Worm (Caenorhabditis elegans) whole organism, L1 larva: ENCODE results near the gene K08E4.2.

Source experiments
- C04F5.9 ChIP-seq: sonication (generic microtip); optimal IDR thresholded peaks from 2 replicates; lab custom pipeline; 2016; ENCODE audit warnings: missing genetic modification characterization, missing compliant biosample characterization
- C16A3.4 ChIP-seq: fragments of 150-350 bp; optimal IDR thresholded peaks from 2 replicates; lab custom pipeline; 2014; ENCODE audit warnings: missing biosample characterization, missing genetic modification characterization
- C34B4.2 ChIP-seq: sonication (generic microtip); optimal IDR thresholded peaks from 2 replicates; lab custom pipeline; 2017; ENCODE audit warnings: mild to moderate bottlenecking, missing genetic modification characterization, missing compliant biosample characterization
- aha-1 ChIP-seq: fragments of 150-350 bp; optimal IDR thresholded peaks from 2 replicates; lab custom pipeline; 2014; ENCODE audit warnings: missing biosample characterization, missing genetic modification characterization
- alr-1 ChIP-seq: fragments of 200-800 bp; sonication (Bioruptor generic); optimal IDR thresholded peaks from 2 replicates; lab custom pipeline; 2018; ENCODE audit warnings: borderline replicate concordance, mild to moderate bottlenecking, missing genetic modification characterization, missing compliant biosample characterization
- ceh-88 ChIP-seq: fragments of 200-800 bp; sonication (Bioruptor generic); IDR thresholded peaks from 2 replicates; pipeline ENCODE4 v1.3.6; 2022; ENCODE audit warnings: missing genetic modification characterization, missing compliant biosample characterization
- dsc-1 ChIP-seq: sonication (generic microtip); optimal IDR thresholded peaks from 2 replicates; lab custom pipeline; 2016; ENCODE audit warnings: mild to moderate bottlenecking, missing genetic modification characterization, missing compliant biosample characterization
- efl-1 ChIP-seq, 4 experiments: fragments of 150-350 bp; optimal IDR thresholded peaks in 3 of 4; peaks in 1 of 4; 1 replicate in 1 of 4; 2 replicates in 3 of 4; lab custom pipeline; 2014; ENCODE audit warnings: missing biosample characterization in 2 of 4, missing genetic modification characterization in 2 of 4, missing genetic modification reagents in 2 of 4
- efl-3 ChIP-seq: fragments of 200-800 bp; sonication (Bioruptor generic); optimal IDR thresholded peaks from 2 replicates; lab custom pipeline; 2018; ENCODE audit warnings: mild to moderate bottlenecking, missing genetic modification characterization, missing compliant biosample characterization
- egl-13 ChIP-seq: sonication (generic microtip); optimal IDR thresholded peaks from 2 replicates; lab custom pipeline; 2016; ENCODE audit warnings: missing genotype, missing genetic modification reagents, missing genetic modification characterization, missing compliant biosample characterization
- elt-2 ChIP-seq: sonication (generic microtip); optimal IDR thresholded peaks from 2 replicates; lab custom pipeline; 2016; ENCODE audit warnings: missing genetic modification characterization, mild to moderate bottlenecking, inconsistent platforms, missing compliant biosample characterization, missing genetic modification reagents
- fkh-4 ChIP-seq: sonication (generic microtip); optimal IDR thresholded peaks from 2 replicates; lab custom pipeline; 2016; ENCODE audit warnings: missing compliant biosample characterization, missing genetic modification characterization, borderline replicate concordance
- fkh-8 ChIP-seq: sonication (generic microtip); optimal IDR thresholded peaks from 2 replicates; lab custom pipeline; 2016; ENCODE audit warnings: mild to moderate bottlenecking, missing genetic modification characterization, missing compliant biosample characterization
- fos-1 ChIP-seq: fragments of 150-350 bp; optimal IDR thresholded peaks from 2 replicates; lab custom pipeline; 2014; ENCODE audit warnings: missing biosample characterization, missing genetic modification characterization
- grh-1 ChIP-seq: fragments of 200-800 bp; sonication (Bioruptor generic); IDR thresholded peaks from 2 replicates; pipeline ENCODE4 v1.3.6; 2022; ENCODE audit warnings: missing genetic modification reagents, missing genetic modification characterization, missing compliant biosample characterization
- hlh-4 ChIP-seq: sonication (generic microtip); optimal IDR thresholded peaks from 2 replicates; lab custom pipeline; 2016; ENCODE audit warnings: mild to moderate bottlenecking, missing genetic modification characterization, missing compliant biosample characterization
- hpl-2 ChIP-seq: fragments of 150-350 bp; optimal IDR thresholded peaks from 2 replicates; lab custom pipeline; 2014; ENCODE audit warnings: missing biosample characterization, missing genetic modification reagents, missing genetic modification characterization
- irx-1 ChIP-seq: sonication (generic microtip); optimal IDR thresholded peaks from 2 replicates; lab custom pipeline; 2016; ENCODE audit warnings: missing genetic modification characterization, missing compliant biosample characterization
- jun-1 ChIP-seq: fragments of 150-350 bp; optimal IDR thresholded peaks from 2 replicates; lab custom pipeline; 2014; ENCODE audit warnings: missing biosample characterization, missing genetic modification reagents, missing genetic modification characterization
- lin-13 ChIP-seq: fragments of 150-350 bp; optimal IDR thresholded peaks from 2 replicates; lab custom pipeline; 2014; ENCODE audit warnings: missing biosample characterization, missing genetic modification reagents, missing genetic modification characterization
- lin-15B ChIP-seq: fragments of 150-350 bp; sonication (generic microtip); optimal IDR thresholded peaks from 3 replicates; lab custom pipeline; 2014; ENCODE audit warnings: missing biosample characterization, missing genetic modification characterization
- lin-39 ChIP-seq: fragments of 150-350 bp; optimal IDR thresholded peaks from 2 replicates; lab custom pipeline; 2014; ENCODE audit warnings: missing biosample characterization, missing genetic modification reagents, missing genetic modification characterization
- lir-3 ChIP-seq: sonication (generic microtip); optimal IDR thresholded peaks from 2 replicates; lab custom pipeline; 2016; ENCODE audit warnings: mild to moderate bottlenecking, missing genetic modification characterization, moderate library complexity, missing compliant biosample characterization; ENCODE audit not compliant: poor library complexity
- mdl-1 ChIP-seq, 2 experiments: fragments of 150-350 bp; optimal IDR thresholded peaks; 2 replicates each; lab custom pipeline; 2014 to 2017; ENCODE audit warnings: missing biosample characterization in 2 of 2, missing genetic modification characterization in 2 of 2, inconsistent platforms in 1 of 2
- mef-2 ChIP-seq: fragments of 150-350 bp; optimal IDR thresholded peaks from 2 replicates; lab custom pipeline; 2014; ENCODE audit warnings: missing biosample characterization, missing genetic modification characterization
- nhr-11 ChIP-seq: fragments of 150-350 bp; optimal IDR thresholded peaks from 2 replicates; lab custom pipeline; 2014; ENCODE audit warnings: missing biosample characterization, missing genetic modification characterization
- nhr-20 ChIP-seq: sonication (generic microtip); optimal IDR thresholded peaks from 2 replicates; lab custom pipeline; 2016; ENCODE audit warnings: mild to moderate bottlenecking, missing genetic modification characterization, missing compliant biosample characterization
- nhr-237 ChIP-seq: fragments of 150-350 bp; optimal IDR thresholded peaks from 2 replicates; lab custom pipeline; 2014; ENCODE audit warnings: missing biosample characterization, missing genetic modification characterization
- nhr-47 ChIP-seq: sonication (generic microtip); optimal IDR thresholded peaks from 2 replicates; lab custom pipeline; 2016; ENCODE audit warnings: mild to moderate bottlenecking, missing genetic modification characterization, moderate library complexity, missing compliant biosample characterization
- nhr-71 ChIP-seq: sonication (generic microtip); optimal IDR thresholded peaks from 2 replicates; lab custom pipeline; 2016; ENCODE audit warnings: mild to moderate bottlenecking, missing genetic modification characterization, moderate library complexity, missing compliant biosample characterization
- nhr-76 ChIP-seq: sonication (generic microtip); optimal IDR thresholded peaks from 2 replicates; lab custom pipeline; 2017; ENCODE audit warnings: missing biosample characterization, missing genetic modification characterization
- pax-3 ChIP-seq: fragments of 200-800 bp; sonication (Bioruptor generic); optimal IDR thresholded peaks from 2 replicates; lab custom pipeline; 2018; ENCODE audit warnings: mild to moderate bottlenecking, missing genetic modification characterization, moderate library complexity, missing compliant biosample characterization
- rnt-1 ChIP-seq: sonication (generic microtip); optimal IDR thresholded peaks from 2 replicates; lab custom pipeline; 2016; ENCODE audit warnings: mild to moderate bottlenecking, missing genetic modification characterization, moderate library complexity, missing compliant biosample characterization
- snpc-4 ChIP-seq: fragments of 150-350 bp; optimal IDR thresholded peaks from 2 replicates; lab custom pipeline; 2014; ENCODE audit warnings: missing biosample characterization, missing genetic modification characterization
- sptf-1 ChIP-seq: fragments of 150-350 bp; optimal IDR thresholded peaks from 2 replicates; lab custom pipeline; 2014; ENCODE audit warnings: missing biosample characterization, missing genetic modification characterization
- sup-37 ChIP-seq: fragments of 200-800 bp; sonication (Bioruptor generic); optimal IDR thresholded peaks from 2 replicates; lab custom pipeline; 2018; ENCODE audit warnings: mild to moderate bottlenecking, missing genetic modification characterization, missing compliant biosample characterization
- unc-130 ChIP-seq: fragments of 150-350 bp; optimal IDR thresholded peaks from 2 replicates; lab custom pipeline; 2017; ENCODE audit warnings: missing biosample characterization, missing genetic modification characterization, inconsistent platforms
- unc-30 ChIP-seq: sonication (generic microtip); optimal IDR thresholded peaks from 2 replicates; lab custom pipeline; 2017; ENCODE audit warnings: missing biosample characterization, missing genetic modification characterization
- xbp-1 ChIP-seq: sonication (generic microtip); optimal IDR thresholded peaks from 2 replicates; lab custom pipeline; 2016; ENCODE audit warnings: missing genetic modification characterization, missing compliant biosample characterization
- zip-4 ChIP-seq: fragments of 200-800 bp; sonication (Bioruptor generic); optimal IDR thresholded peaks from 2 replicates; lab custom pipeline; 2018; ENCODE audit warnings: mild to moderate bottlenecking, missing genetic modification characterization, moderate library complexity, missing compliant biosample characterization
- ztf-11 ChIP-seq, 2 experiments: sonication (generic microtip); optimal IDR thresholded peaks; 2 replicates each; lab custom pipeline; 2016 to 2017; ENCODE audit warnings: missing genetic modification characterization in 2 of 2, missing biosample characterization in 1 of 2, missing compliant biosample characterization in 1 of 2
- ztf-4 ChIP-seq: fragments of 150-350 bp; optimal IDR thresholded peaks from 2 replicates; lab custom pipeline; 2014; ENCODE audit warnings: missing biosample characterization, missing genetic modification characterization

K08E4.2 gene

DNA sequence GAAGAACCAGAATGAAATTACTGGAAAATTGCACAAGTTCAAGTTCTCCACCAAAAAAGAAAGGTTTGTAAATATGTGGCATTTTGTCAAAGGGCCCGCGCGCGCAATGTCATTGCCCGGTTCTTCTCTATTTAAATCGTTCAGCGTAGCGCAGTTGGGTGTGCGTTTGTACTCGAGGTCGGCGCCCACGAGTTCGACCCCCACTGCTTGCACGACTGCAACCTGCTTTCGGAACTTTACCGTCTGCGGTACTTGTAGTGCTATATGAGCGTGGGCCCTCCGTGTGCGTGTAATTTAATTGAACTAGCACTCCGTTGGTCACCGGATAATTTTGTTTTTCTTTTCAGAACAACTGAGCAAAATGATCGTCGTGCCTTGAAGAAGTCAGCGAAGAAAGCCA, 30.0 kb upstream of the K08E4.2 start (continued):
- peak; percentile 34 for TF ChIP-seq lir-3
- no peak for TF ChIP-seq jun-1
- TF ChIP-seq ceh-88, result no peak
- TF ChIP-seq sptf-1 (tag; lab: Kevin White, UChicago), result no peak

- no peak for TF ChIP-seq egl-13
- TF ChIP-seq alr-1 (tag; lab: Kevin White, UChicago), result no peak
- TF ChIP-seq elt-2 (tag; lab: Kevin White, UChicago), result no peak
- no peak for TF ChIP-seq nhr-237 (tag; lab: Kevin White, UChicago)
- TF ChIP-seq jun-1, result no peak
- no peak for TF ChIP-seq lin-13 (GFP tag; lab: Kevin White, UChicago)
- TF ChIP-seq nhr-20, result no peak
- no peak for TF ChIP-seq fkh-4 (tag; lab: Kevin White, UChicago)
- no peak for TF ChIP-seq efl-3
- no peak for TF ChIP-seq rnt-1 (tag; lab: Kevin White, UChicago)
- TF ChIP-seq hpl-2 (GFP tag; lab: Kevin White, UChicago), result no peak
- no peak for TF ChIP-seq sup-37
- TF ChIP-seq mdl-1 (tag; optimal IDR thresholded peaks at IDR 0.05; lab: Kevin White, UChicago), result no peak
- TF ChIP-seq sptf-1 (tag; lab: Kevin White, UChicago), result no peak
- TF ChIP-seq ztf-11 (tag; optimal IDR thresholded peaks at IDR 0.05; lab: Kevin White, UChicago), result no peak
- TF ChIP-seq lir-3, result no peak
- TF ChIP-seq dsc-1 (tag; lab: Kevin White, UChicago), result no peak
- no peak for TF ChIP-seq fkh-8 (tag; lab: Kevin White, UChicago)
These were observed 28.7 kb upstream of the K08E4.2 start, which contains the start of gene rbm-34 for ce11 chrIV:12085120-12085519. rbm-34 (plus strand) TSS chrIV:12085420.

DNA sequence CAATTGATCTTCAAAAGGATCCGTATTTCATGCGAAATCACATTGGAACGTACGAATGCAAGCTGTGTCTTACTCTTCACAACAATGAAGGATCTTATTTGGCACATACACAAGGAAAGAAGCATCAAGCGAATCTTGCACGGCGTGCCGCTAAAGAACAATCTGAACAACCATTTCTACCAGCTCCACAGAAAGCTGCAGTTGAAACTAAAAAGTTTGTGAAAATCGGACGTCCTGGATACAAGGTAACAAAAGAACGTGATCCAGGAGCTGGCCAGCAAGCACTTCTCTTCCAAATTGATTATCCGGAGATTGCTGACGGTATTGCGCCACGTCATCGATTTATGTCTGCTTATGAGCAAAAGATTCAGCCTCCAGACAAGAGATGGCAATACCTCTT, 28.1 kb upstream of the K08E4.2 start:
- no peak for TF ChIP-seq pax-3 (tag; lab: Kevin White, UChicago)
- TF ChIP-seq grh-1 (GFP tag; lab: Robert Waterston, UW), result no peak
- TF ChIP-seq nhr-11, result no peak
- no peak for TF ChIP-seq irx-1

DNA sequence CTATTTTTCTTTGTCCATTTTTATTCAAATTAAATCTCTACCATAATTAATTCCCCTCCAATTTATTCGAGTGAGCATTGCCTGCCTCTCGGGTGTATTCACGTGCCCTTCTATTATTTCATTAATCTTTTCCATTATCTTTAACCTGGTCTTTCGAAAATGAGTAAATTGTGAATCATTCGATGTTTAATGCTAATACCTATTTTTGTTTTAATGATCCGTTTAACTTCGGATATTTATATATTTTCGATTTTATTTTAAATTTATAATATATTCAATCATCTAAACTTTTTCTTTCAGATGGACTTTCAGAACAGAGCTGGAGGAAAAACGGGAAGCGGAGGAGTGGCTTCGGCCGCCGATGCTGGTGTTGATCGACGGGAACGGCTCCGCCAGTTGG, 27.7 kb upstream of the K08E4.2 start, which contains the start of gene repo-1:
TSS of gene repo-1 (plus strand) at position 301 of the 400 bp plus-strand sequence.
- TF ChIP-seq C04F5.9 (tag; lab: Kevin White, UChicago), result no peak
- no peak for TF ChIP-seq efl-1 (optimal IDR thresholded peaks at IDR 0.05; lab: Kevin White, UChicago)
- TF ChIP-seq efl-1 (GFP tag; optimal IDR thresholded peaks at IDR 0.05 in 1 of 2; lab: Kevin White, UChicago), result peak in 1 of 2 experiments; percentile 64

ce11 chrIV:12080807-12081206, 24.4 kb upstream of the K08E4.2 start:
- TF ChIP-seq unc-130 (tag; lab: Kevin White, UChicago), result no peak
- TF ChIP-seq efl-1 (optimal IDR thresholded peaks at IDR 0.05; lab: Kevin White, UChicago), result no peak
- TF ChIP-seq efl-1 (GFP tag; optimal IDR thresholded peaks at IDR 0.05 in 1 of 2; lab: Kevin White, UChicago), result peak in 1 of 2 experiments; percentile 91
- no peak for TF ChIP-seq fos-1 (tag; lab: Kevin White, UChicago)

DNA sequence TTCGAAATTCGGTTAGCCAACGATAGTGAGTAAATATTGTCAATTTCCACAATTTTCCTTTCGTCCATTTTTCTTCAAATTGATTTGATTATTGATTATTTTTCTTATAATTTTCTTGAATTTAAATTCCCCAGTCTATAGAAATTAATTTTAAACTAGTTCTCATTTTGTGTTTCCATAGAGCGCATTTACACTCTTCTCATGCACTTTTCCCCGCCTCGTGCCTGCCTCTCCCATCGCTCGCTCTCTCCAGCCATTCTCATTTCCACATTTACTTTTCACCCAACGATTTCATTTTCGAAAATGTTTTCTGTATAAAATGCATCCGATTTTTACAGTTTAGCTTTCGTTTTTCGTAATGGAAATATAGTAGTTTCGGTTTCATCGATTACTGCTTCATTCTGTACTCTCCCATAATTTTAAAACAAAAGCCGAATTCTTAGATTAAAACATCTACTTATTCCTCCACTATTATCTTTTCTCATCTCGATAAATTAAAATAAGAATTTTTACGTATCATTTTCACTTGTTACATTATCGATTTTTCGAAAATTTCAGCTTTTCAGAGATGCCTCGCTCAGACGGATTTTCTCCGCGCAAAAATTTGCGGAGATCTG, 22.6 kb upstream of the K08E4.2 start, which contains the start of gene lex-1:
TSS of gene lex-1 (plus strand) at position 567 of the 617 bp plus-strand sequence.
- TF ChIP-seq snpc-4 (tag; lab: Kevin White, UChicago) (no peak), fkh-4 (tag; lab: Kevin White, UChicago) (no peak), zip-4 (GFP tag; lab: Kevin White, UChicago) (no peak), mef-2 (tag; lab: Kevin White, UChicago) (no peak), ztf-4 (tag; lab: Kevin White, UChicago) (no peak), efl-3 (no peak), C34B4.2 (tag; lab: Kevin White, UChicago) (no peak), aha-1 (tag; lab: Kevin White, UChicago) (no peak), lin-15B (tag; lab: Kevin White, UChicago) (peak; percentile 71), lin-39 (no peak), unc-130 (tag; lab: Kevin White, UChicago) (no peak), hlh-4 (no peak), hpl-2 (GFP tag; lab: Kevin White, UChicago) (no peak), unc-30 (tag; lab: Kevin White, UChicago) (no peak), C16A3.4 (tag; lab: Kevin White, UChicago) (peak; percentile 37), nhr-47 (tag; lab: Kevin White, UChicago) (peak; percentile 6), elt-2 (tag; lab: Kevin White, UChicago) (no peak), egl-13 (no peak), nhr-71 (tag; lab: Kevin White, UChicago) (peak; percentile 50), xbp-1 (peak; percentile 36), nhr-76 (tag; lab: Kevin White, UChicago) (no peak)
